Worm (Caenorhabditis elegans) whole organism, young adult: ENCODE data around the gene C43G2.3.

Experiments
- B0261.1 ChIP-seq: sonication (generic microtip); optimal IDR thresholded peaks from 2 replicates; lab custom pipeline; 2016; ENCODE audit warnings: mild to moderate bottlenecking, missing genetic modification characterization, moderate library complexity, missing compliant biosample characterization
- F22D6.2 ChIP-seq: sonication (generic microtip); optimal IDR thresholded peaks from 2 replicates; lab custom pipeline; 2016; ENCODE audit warnings: mild to moderate bottlenecking, missing genetic modification characterization, missing compliant biosample characterization
- F33H1.4 ChIP-seq: fragments of 200-800 bp; sonication (Bioruptor generic); IDR thresholded peaks from 2 replicates; pipeline ENCODE4 v1.3.6; 2022; ENCODE audit warnings: missing genetic modification reagents, missing genetic modification characterization, missing compliant biosample characterization
- F39B2.1 ChIP-seq: fragments of 200-800 bp; sonication (Bioruptor generic); IDR thresholded peaks from 2 replicates; pipeline ENCODE4 v1.3.6; 2022; ENCODE audit warnings: missing genetic modification reagents, missing genetic modification characterization, missing compliant biosample characterization
- F49E8.2 ChIP-seq: sonication (generic microtip); optimal IDR thresholded peaks from 3 replicates; lab custom pipeline; 2017; ENCODE audit warnings: missing genetic modification characterization, mild to moderate bottlenecking, missing compliant biosample characterization, antibody characterized with exemption, moderate library complexity; ENCODE audit not compliant: insufficient read depth
- F57A8.1 ChIP-seq: fragments of 200-800 bp; sonication (Bioruptor generic); optimal IDR thresholded peaks from 2 replicates; lab custom pipeline; 2018; ENCODE audit warnings: mild to moderate bottlenecking, missing genetic modification characterization, moderate library complexity, missing compliant biosample characterization
- K11D2.4 ChIP-seq: fragments of 200-800 bp; sonication (Bioruptor generic); IDR thresholded peaks from 2 replicates; pipeline ENCODE4 v1.3.6; 2022; ENCODE audit warnings: missing genetic modification reagents, missing genetic modification characterization, missing compliant biosample characterization
- Y53F4B.3 ChIP-seq: fragments of 200-800 bp; sonication (Bioruptor generic); IDR thresholded peaks from 2 replicates; pipeline ENCODE4 v1.3.6; 2022; ENCODE audit warnings: missing genetic modification reagents, missing genetic modification characterization, missing compliant biosample characterization
- Y79H2A.3 ChIP-seq: fragments of 200-800 bp; sonication (Bioruptor generic); conservative IDR thresholded peaks from 2 replicates; pipeline ENCODE4 v1.3.6; 2022; ENCODE audit warnings: missing genetic modification reagents, missing genetic modification characterization, missing compliant biosample characterization
- athp-1 ChIP-seq: sonication (generic microtip); optimal IDR thresholded peaks from 2 replicates; lab custom pipeline; 2017; ENCODE audit warnings: mild to moderate bottlenecking, missing genetic modification characterization, missing compliant biosample characterization
- ceh-40 ChIP-seq: fragments of 200-800 bp; sonication (Bioruptor generic); IDR thresholded peaks from 2 replicates; pipeline ENCODE4 v1.3.6; 2022; ENCODE audit warnings: missing genetic modification characterization, missing compliant biosample characterization
- ceh-79 ChIP-seq: sonication (generic microtip); optimal IDR thresholded peaks from 2 replicates; lab custom pipeline; 2017; ENCODE audit warnings: mild to moderate bottlenecking, missing genetic modification characterization, missing compliant biosample characterization
- chd-7 ChIP-seq: sonication (generic microtip); optimal IDR thresholded peaks from 2 replicates; lab custom pipeline; 2016; ENCODE audit warnings: mild to moderate bottlenecking, missing genetic modification characterization, moderate library complexity, missing compliant biosample characterization
- die-1 ChIP-seq: sonication (generic microtip); optimal IDR thresholded peaks from 2 replicates; lab custom pipeline; 2016; ENCODE audit warnings: missing genotype, mild to moderate bottlenecking, missing genetic modification characterization, missing compliant biosample characterization
- dox-1 ChIP-seq: fragments of 200-800 bp; sonication (Bioruptor generic); IDR thresholded peaks from 2 replicates; pipeline ENCODE4 v1.3.6; 2022; ENCODE audit warnings: missing genetic modification reagents, missing genetic modification characterization, missing compliant biosample characterization
- dpff-1 ChIP-seq: sonication (generic microtip); optimal IDR thresholded peaks from 2 replicates; lab custom pipeline; 2017; ENCODE audit warnings: mild to moderate bottlenecking, missing genetic modification characterization, missing compliant biosample characterization
- egl-18 ChIP-seq: fragments of 200-800 bp; sonication (Bioruptor generic); IDR thresholded peaks from 2 replicates; pipeline ENCODE4 v1.3.6; 2022; ENCODE audit warnings: missing genetic modification reagents, missing genetic modification characterization, missing compliant biosample characterization
- egl-44 ChIP-seq: fragments of 200-800 bp; sonication (Bioruptor generic); IDR thresholded peaks from 2 replicates; pipeline ENCODE4 v1.3.6; 2022; ENCODE audit warnings: missing genetic modification reagents, missing genetic modification characterization, missing compliant biosample characterization
- ekl-4 ChIP-seq: fragments of 200-800 bp; sonication (Bioruptor generic); IDR thresholded peaks from 2 replicates; pipeline ENCODE4 v1.3.6; 2022; ENCODE audit warnings: missing genetic modification reagents, missing genetic modification characterization, missing compliant biosample characterization
- ets-4 ChIP-seq: fragments of 200-800 bp; sonication (Bioruptor generic); optimal IDR thresholded peaks from 2 replicates; lab custom pipeline; 2018; ENCODE audit warnings: mild to moderate bottlenecking, missing genetic modification characterization, missing compliant biosample characterization
- hmg-1.2 ChIP-seq: fragments of 200-800 bp; sonication (Bioruptor generic); IDR thresholded peaks from 2 replicates; pipeline ENCODE4 v1.3.6; 2022; ENCODE audit warnings: missing genetic modification reagents, missing genetic modification characterization, missing compliant biosample characterization
- hrde-1 ChIP-seq: sonication (generic microtip); optimal IDR thresholded peaks from 2 replicates; lab custom pipeline; 2016; ENCODE audit warnings: missing genetic modification characterization, mild to moderate bottlenecking, missing compliant biosample characterization, moderate library complexity, missing genotype, missing genetic modification reagents, borderline replicate concordance
- let-526 ChIP-seq: fragments of 200-800 bp; sonication (Bioruptor generic); IDR thresholded peaks from 2 replicates; pipeline ENCODE4 v1.3.6; 2022; ENCODE audit warnings: missing genetic modification reagents, missing genetic modification characterization, missing compliant biosample characterization
- let-607 ChIP-seq, 2 experiments: fragments of 200-800 bp in 1 of 2; sonication (Bioruptor generic) in 1 of 2; sonication (generic microtip) in 1 of 2; optimal IDR thresholded peaks; 2 replicates each; lab custom pipeline; 2016 to 2018; ENCODE audit warnings: mild to moderate bottlenecking in 2 of 2, missing compliant biosample characterization in 2 of 2, missing genetic modification characterization in 2 of 2, moderate library complexity in 2 of 2, missing genotype in 1 of 2
- lin-40 ChIP-seq: sonication (generic microtip); optimal IDR thresholded peaks from 2 replicates; lab custom pipeline; 2016; ENCODE audit warnings: missing genetic modification characterization, mild to moderate bottlenecking, missing compliant biosample characterization, missing genotype, missing genetic modification reagents
- lsy-27 ChIP-seq: sonication (generic microtip); optimal IDR thresholded peaks from 2 replicates; lab custom pipeline; 2017; ENCODE audit warnings: missing genetic modification characterization, mild to moderate bottlenecking, missing compliant biosample characterization, antibody characterized with exemption, missing genotype, borderline replicate concordance; ENCODE audit not compliant: insufficient read depth
- madf-10 ChIP-seq: sonication (generic microtip); optimal IDR thresholded peaks from 2 replicates; lab custom pipeline; 2016; ENCODE audit warnings: mild to moderate bottlenecking, missing genetic modification characterization, missing compliant biosample characterization
- madf-8 ChIP-seq: fragments of 200-800 bp; sonication (Bioruptor generic); conservative IDR thresholded peaks from 2 replicates; pipeline ENCODE4 v1.3.6; 2022; ENCODE audit warnings: missing genetic modification reagents, missing genetic modification characterization, missing compliant biosample characterization
- mes-4 ChIP-seq: sonication (generic microtip); optimal IDR thresholded peaks from 2 replicates; lab custom pipeline; 2016; ENCODE audit warnings: missing genotype, missing genetic modification characterization, missing compliant biosample characterization
- mxl-1 ChIP-seq: sonication (generic microtip); optimal IDR thresholded peaks from 2 replicates; lab custom pipeline; 2016; ENCODE audit warnings: missing genetic modification characterization, missing compliant biosample characterization
- nfya-1 ChIP-seq: sonication (generic microtip); optimal IDR thresholded peaks from 2 replicates; lab custom pipeline; 2017; ENCODE audit warnings: antibody characterized with exemption, missing compliant biosample characterization, missing genetic modification characterization, borderline replicate concordance; ENCODE audit not compliant: insufficient read depth
- nfya-2 ChIP-seq: fragments of 200-800 bp; sonication (Bioruptor generic); IDR thresholded peaks from 2 replicates; pipeline ENCODE4 v1.3.6; 2022; ENCODE audit warnings: missing genetic modification reagents, missing genetic modification characterization, missing compliant biosample characterization
- nhr-120 ChIP-seq: fragments of 200-800 bp; sonication (Bioruptor generic); IDR thresholded peaks from 2 replicates; pipeline ENCODE4 v1.3.6; 2022; ENCODE audit warnings: missing genetic modification characterization, missing compliant biosample characterization
- nhr-90 ChIP-seq: sonication (generic microtip); optimal IDR thresholded peaks from 2 replicates; lab custom pipeline; 2016; ENCODE audit warnings: missing genotype, mild to moderate bottlenecking, missing genetic modification characterization, missing compliant biosample characterization
- snpc-1.1 ChIP-seq: sonication (generic microtip); optimal IDR thresholded peaks from 2 replicates; lab custom pipeline; 2017; ENCODE audit warnings: missing genetic modification characterization, mild to moderate bottlenecking, missing compliant biosample characterization, antibody characterized with exemption, moderate library complexity, missing genotype, missing genetic modification reagents; ENCODE audit not compliant: insufficient read depth
- snpc-1.3 ChIP-seq: sonication (generic microtip); optimal IDR thresholded peaks from 2 replicates; lab custom pipeline; 2017; ENCODE audit warnings: missing genetic modification characterization, mild to moderate bottlenecking, missing compliant biosample characterization, antibody characterized with exemption, moderate library complexity, missing genotype, missing genetic modification reagents; ENCODE audit not compliant: insufficient read depth
- snpc-4 ChIP-seq, 5 experiments: fragments of 150-350 bp in 1 of 5; sonication (generic microtip) in 4 of 5; optimal IDR thresholded peaks; 2 replicates each; lab custom pipeline; 2014 to 2018; ENCODE audit warnings: missing genetic modification characterization in 5 of 5, missing biosample characterization in 3 of 5, antibody characterized with exemption in 2 of 5, mild to moderate bottlenecking in 2 of 5, missing compliant biosample characterization in 2 of 5, missing genotype in 2 of 5, moderate library complexity in 2 of 5, missing genetic modification reagents in 1 of 5
- sptf-2 ChIP-seq: fragments of 200-800 bp; sonication (Bioruptor generic); optimal IDR thresholded peaks from 2 replicates; lab custom pipeline; 2018; ENCODE audit warnings: mild to moderate bottlenecking, missing genetic modification characterization, missing compliant biosample characterization
- tbx-9 ChIP-seq: sonication (generic microtip); optimal IDR thresholded peaks from 2 replicates; lab custom pipeline; 2016; ENCODE audit warnings: borderline replicate concordance, missing genetic modification characterization, inconsistent platforms, missing compliant biosample characterization
- tlf-1 ChIP-seq: fragments of 200-800 bp; sonication (Bioruptor generic); optimal IDR thresholded peaks from 2 replicates; lab custom pipeline; 2018; ENCODE audit warnings: mild to moderate bottlenecking, missing genetic modification characterization, missing compliant biosample characterization
- xnd-1 ChIP-seq: sonication (generic microtip); optimal IDR thresholded peaks from 2 replicates; lab custom pipeline; 2016; ENCODE audit warnings: missing genotype, missing genetic modification reagents, missing genetic modification characterization, missing compliant biosample characterization
- zfh-2 ChIP-seq: fragments of 200-800 bp; sonication (Bioruptor generic); conservative IDR thresholded peaks from 2 replicates; pipeline ENCODE4 v1.3.6; 2022; ENCODE audit warnings: missing genetic modification reagents, missing genetic modification characterization, missing compliant biosample characterization
- zim-3 ChIP-seq: sonication (generic microtip); optimal IDR thresholded peaks from 2 replicates; lab custom pipeline; 2017; ENCODE audit warnings: mild to moderate bottlenecking, missing genetic modification characterization, moderate library complexity, missing compliant biosample characterization
- ztf-18 ChIP-seq: sonication (generic microtip); optimal IDR thresholded peaks from 2 replicates; lab custom pipeline; 2016; ENCODE audit warnings: missing genotype, mild to moderate bottlenecking, missing genetic modification characterization, missing compliant biosample characterization
- ztf-3 ChIP-seq: fragments of 200-800 bp; sonication (Bioruptor generic); optimal IDR thresholded peaks from 2 replicates; lab custom pipeline; 2018; ENCODE audit warnings: mild to moderate bottlenecking, missing genetic modification characterization, missing compliant biosample characterization
- ztf-6 ChIP-seq: fragments of 200-800 bp; sonication (Bioruptor generic); IDR thresholded peaks from 2 replicates; pipeline ENCODE4 v1.3.6; 2022; ENCODE audit warnings: missing genetic modification reagents, missing genetic modification characterization, missing compliant biosample characterization

C43G2.3 gene

DNA sequence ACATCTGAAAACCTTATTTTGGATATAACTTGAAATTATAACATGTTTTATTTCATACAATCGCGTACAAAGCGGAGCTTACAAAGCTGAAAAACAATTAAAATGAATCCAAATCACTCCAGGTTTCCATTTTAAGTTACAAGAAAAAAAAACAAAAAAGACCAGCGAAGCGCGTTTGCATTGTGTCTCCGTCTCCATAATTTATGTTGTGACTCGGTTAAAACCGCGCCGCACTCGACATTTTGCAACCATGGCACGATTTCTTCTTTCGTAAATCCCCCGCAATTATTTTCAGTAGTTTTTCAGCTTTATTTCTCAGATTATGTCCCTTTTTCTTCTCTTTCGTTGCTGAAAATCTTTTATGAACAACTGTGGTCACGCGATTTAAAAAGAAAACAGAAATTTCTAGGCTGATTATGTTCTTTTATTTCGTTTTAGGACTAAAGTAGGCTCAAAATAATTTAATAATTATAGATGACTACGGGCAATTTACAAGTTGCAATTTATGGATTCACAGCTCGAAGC, 7.4 kb downstream of the C43G2.3 start, which contains the start of the genes F38A5.2 and dnj-11 (continued):
- no peak for TF ChIP-seq hrde-1 (tag; lab: Kevin White, UChicago)
- no peak for TF ChIP-seq K11D2.4 (GFP tag; lab: Robert Waterston, UW)
- TF ChIP-seq lin-40 (tag; lab: Kevin White, UChicago) = peak; percentile 59
- no peak for TF ChIP-seq tbx-9 (tag; lab: Kevin White, UChicago)
- TF ChIP-seq xnd-1 (tag; lab: Kevin White, UChicago) = no peak
- TF ChIP-seq mxl-1 = no peak
- TF ChIP-seq die-1 = no peak
- no peak for TF ChIP-seq madf-10
- TF ChIP-seq ztf-3 (GFP tag; lab: Kevin White, UChicago) = no peak
- TF ChIP-seq tlf-1 = peak; percentile 14
- TF ChIP-seq sptf-2 (GFP tag; lab: Kevin White, UChicago) = no peak
- peak; percentile 76; the same call in 1 of the 2 replicates for TF ChIP-seq dox-1 (GFP tag; lab: Robert Waterston, UW)
- no peak for TF ChIP-seq mes-4
- no peak for TF ChIP-seq snpc-1.1 (tag; lab: Kevin White, UChicago)
- TF ChIP-seq nhr-90 (tag; lab: Kevin White, UChicago) = no peak
- no peak for TF ChIP-seq F57A8.1 (GFP tag; lab: Kevin White, UChicago)
- no peak for TF ChIP-seq ceh-40 (GFP tag; lab: Robert Waterston, UW)
- no peak for TF ChIP-seq dpff-1 (tag; lab: Kevin White, UChicago)
- TF ChIP-seq ceh-79 (tag; lab: Kevin White, UChicago) = no peak
- no peak for TF ChIP-seq F39B2.1 (GFP tag; lab: Robert Waterston, UW)
- TF ChIP-seq ets-4 (GFP tag; lab: Kevin White, UChicago) = no peak
- TF ChIP-seq let-607 (tag; optimal IDR thresholded peaks at IDR 0.05; lab: Kevin White, UChicago) = no peak
- TF ChIP-seq F49E8.2 (tag; lab: Kevin White, UChicago) = peak; percentile 49
- no peak for TF ChIP-seq egl-18 (GFP tag; lab: Robert Waterston, UW)
- no peak for TF ChIP-seq let-526
- TF ChIP-seq B0261.1 (tag; lab: Kevin White, UChicago) = no peak
- TF ChIP-seq ztf-6 = no peak
- no peak for TF ChIP-seq zfh-2 (GFP tag; lab: Robert Waterston, UW)
- 0 out of 2 replicates have a peak, but pooled peaks have one; percentile 23 for TF ChIP-seq F33H1.4 (GFP tag; lab: Robert Waterston, UW)
- no peak for TF ChIP-seq nfya-2
- TF ChIP-seq lsy-27 (tag; lab: Kevin White, UChicago) = no peak
- TF ChIP-seq F22D6.2 (tag; lab: Kevin White, UChicago) = no peak
- TF ChIP-seq Y53F4B.3 = no peak
- no peak for TF ChIP-seq nfya-1 (tag; lab: Kevin White, UChicago)
- TF ChIP-seq ztf-18 (tag; lab: Kevin White, UChicago) = no peak
- peak; percentile 45 for TF ChIP-seq snpc-4 (GFP tag; optimal IDR thresholded peaks at IDR 0.05; lab: Kevin White, UChicago)
- peak in 3 of 4 experiments; percentile 77 to 87 (median 80) for TF ChIP-seq snpc-4 (tag; optimal IDR thresholded peaks at IDR 0.05; lab: Kevin White, UChicago)
- no peak for TF ChIP-seq madf-8 (GFP tag; lab: Robert Waterston, UW)
- peak; percentile 42 for TF ChIP-seq snpc-1.3
- TF ChIP-seq athp-1 (tag; lab: Kevin White, UChicago) = no peak
- no peak for TF ChIP-seq nhr-120 (GFP tag; lab: Robert Waterston, UW)
- no peak for TF ChIP-seq chd-7 (tag; lab: Kevin White, UChicago)
- TF ChIP-seq zim-3 (tag; lab: Kevin White, UChicago) = no peak
- TF ChIP-seq ekl-4 (GFP tag; lab: Robert Waterston, UW) = no peak; the same call in 1 of the 2 replicates
- TF ChIP-seq Y79H2A.3 = no peak
- peak; percentile 95 for TF ChIP-seq hmg-1.2 (GFP tag; lab: Robert Waterston, UW)
- TF ChIP-seq egl-44 (GFP tag; lab: Robert Waterston, UW) = no peak
